Fruit fly (Drosophila melanogaster): ENCODE data around the gene CG32655.
A peak's percentile ranks its signal among the peaks of the same experiment; 100 is the strongest.

The CG32655 gene

DNA sequence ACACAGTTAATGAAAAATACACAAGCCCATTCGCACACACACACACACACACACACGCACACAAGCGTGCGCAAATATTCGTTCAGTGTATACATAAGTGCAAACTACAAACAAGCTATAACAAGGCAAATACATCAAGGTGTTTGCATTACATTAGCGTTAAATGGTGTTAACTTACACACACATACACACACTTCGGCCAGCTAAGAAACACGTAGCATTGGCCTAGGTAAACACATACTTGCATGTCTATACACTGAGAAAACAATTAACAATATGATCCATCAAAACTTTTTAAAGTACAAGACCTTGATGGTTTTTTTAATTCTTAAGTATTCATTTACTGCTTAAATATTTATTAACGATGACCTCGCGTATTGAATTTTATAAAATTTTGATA, 41.0 kb upstream of the CG32655 start (continued):
- TF ChIP-seq ac (GFP tag; optimal IDR thresholded peaks at IDR 0.05), result peak; percentile 35
- TF ChIP-seq sob (GFP tag; IDR thresholded peaks at IDR 0.05), result no peak
- no peak for TF ChIP-seq CG12391 (tag; optimal IDR thresholded peaks at IDR 0.05)
- no peak for TF ChIP-seq bbx (GFP tag; IDR thresholded peaks at IDR 0.05; ENCODE audit: partially characterized antibody)
- no peak for TF ChIP-seq CG17802 (tag; optimal IDR thresholded peaks at IDR 0.05)
- no peak for TF ChIP-seq CG8281 (tag; optimal IDR thresholded peaks at IDR 0.05)
- no peak for TF ChIP-seq zen2 (GFP tag; IDR thresholded peaks at IDR 0.05; ENCODE audit: partially characterized antibody)
- TF ChIP-seq fd102C (GFP tag; optimal IDR thresholded peaks at IDR 0.05), result peak; percentile 90
- no peak for TF ChIP-seq CG16863 (GFP tag; optimal IDR thresholded peaks at IDR 0.05)
- TF ChIP-seq Meics (GFP tag; optimal IDR thresholded peaks at IDR 0.05), result no peak
- TF ChIP-seq Bgb (GFP tag; IDR thresholded peaks at IDR 0.05; ENCODE audit: partially characterized antibody), result no peak
- TF ChIP-seq CG15479 (GFP tag; optimal IDR thresholded peaks at IDR 0.05), result peak; percentile 48
- TF ChIP-seq CG9727 (GFP tag; optimal IDR thresholded peaks at IDR 0.05), result peak; percentile 42
- TF ChIP-seq dmrt11E (tag; optimal IDR thresholded peaks at IDR 0.05), result peak; percentile 19
- TF ChIP-seq CG12659 (GFP tag; optimal IDR thresholded peaks at IDR 0.05), result no peak
- TF ChIP-seq seq (GFP tag; IDR thresholded peaks at IDR 0.05), result no peak
- no peak for TF ChIP-seq Mrtf (GFP tag; IDR thresholded peaks at IDR 0.05)
- TF ChIP-seq MTF-1 (GFP tag; optimal IDR thresholded peaks at IDR 0.05; ENCODE audit: borderline replicate concordance), result peak; percentile 27
- no peak for TF ChIP-seq Doc3 (GFP tag; IDR thresholded peaks at IDR 0.05; ENCODE audit: partially characterized antibody)
- no peak for TF ChIP-seq CG4404 (GFP tag; IDR thresholded peaks at IDR 0.05)
- no peak for TF ChIP-seq CG4282 (GFP tag; optimal IDR thresholded peaks at IDR 0.05)
- TF ChIP-seq CkIIα-i1 (GFP tag; IDR thresholded peaks at IDR 0.05), result no peak
- no peak for TF ChIP-seq scrt (GFP tag; optimal IDR thresholded peaks at IDR 0.05)
- TF ChIP-seq cg (GFP tag; optimal IDR thresholded peaks at IDR 0.05), result no peak
- TF ChIP-seq CG9437 (GFP tag; optimal IDR thresholded peaks at IDR 0.05), result no peak
- no peak for TF ChIP-seq E2f1 (GFP tag; IDR thresholded peaks at IDR 0.05)
- no peak for TF ChIP-seq CG11504 (tag; optimal IDR thresholded peaks at IDR 0.05)
- TF ChIP-seq chinmo (GFP tag; IDR thresholded peaks at IDR 0.05; ENCODE audit: partially characterized antibody), result no peak
- no peak for TF ChIP-seq CG10543 (GFP tag; optimal IDR thresholded peaks at IDR 0.05)
- TF ChIP-seq CG31224 (GFP tag; IDR thresholded peaks at IDR 0.05), result no peak
- TF ChIP-seq Ets65A (GFP tag), result peak; percentile 18
- no peak for TF ChIP-seq CG17829 (tag; optimal IDR thresholded peaks at IDR 0.05)
- peak; percentile 17 for TF ChIP-seq CG10979 (tag; optimal IDR thresholded peaks at IDR 0.05)
- TF ChIP-seq crc (GFP tag; optimal IDR thresholded peaks at IDR 0.05), result no peak
- no peak for TF ChIP-seq exex (tag; optimal IDR thresholded peaks at IDR 0.05)
- TF ChIP-seq CG6854 (GFP tag; optimal IDR thresholded peaks at IDR 0.05), result no peak
- no peak for TF ChIP-seq prd (optimal IDR thresholded peaks at IDR 0.05)
- TF ChIP-seq prd (GFP tag; IDR thresholded peaks at IDR 0.05), result peak; percentile 58; the same call in 2 of the 3 replicates
- peak; percentile 66 for TF ChIP-seq Med (GFP tag)
- no peak for TF ChIP-seq dmrt99B (tag; optimal IDR thresholded peaks at IDR 0.05)
- TF ChIP-seq CG1602 (GFP tag; optimal IDR thresholded peaks at IDR 0.05), result peak; percentile 18
- no peak for TF ChIP-seq sc (optimal IDR thresholded peaks at IDR 0.05)
- TF ChIP-seq sc (GFP tag; optimal IDR thresholded peaks at IDR 0.05), result no peak
- TF ChIP-seq en (GFP tag; optimal IDR thresholded peaks at IDR 0.05), result no peak
- no peak for TF ChIP-seq sens-2 (GFP tag; IDR thresholded peaks at IDR 0.05)
- no peak for TF ChIP-seq emc (GFP tag; optimal IDR thresholded peaks at IDR 0.05)
- TF ChIP-seq h (optimal IDR thresholded peaks at IDR 0.05), result no peak
- TF ChIP-seq croc (GFP tag; conservative IDR thresholded peaks at IDR 0.05), result no peak
- no peak for TF ChIP-seq corto (GFP tag; optimal IDR thresholded peaks at IDR 0.05)
- no peak for TF ChIP-seq Sry-β (GFP tag; optimal IDR thresholded peaks at IDR 0.05)
- no peak for TF ChIP-seq CG42726 (GFP tag; IDR thresholded peaks at IDR 0.05; ENCODE audit: partially characterized antibody)

Data from whole organism, embryonic.